Worm (Caenorhabditis elegans) whole organism, mixed stage, embryonic: ENCODE results near the gene M03B6.3.

Experiments used
- M03D4.4 ChIP-seq: sonication (generic microtip); optimal IDR thresholded peaks from 2 replicates; lab custom pipeline; 2017; ENCODE audit warnings: mild to moderate bottlenecking, missing genetic modification characterization, missing compliant biosample characterization
- elt-3 ChIP-seq: fragments of 150-350 bp; optimal IDR thresholded peaks from 2 replicates; lab custom pipeline; 2014; ENCODE audit warnings: missing biosample characterization, missing genetic modification characterization
- lin-13 ChIP-seq: fragments of 150-350 bp; optimal IDR thresholded peaks from 2 replicates; lab custom pipeline; 2014; ENCODE audit warnings: missing biosample characterization, missing genetic modification characterization
- mep-1 ChIP-seq: fragments of 150-350 bp; optimal IDR thresholded peaks from 2 replicates; lab custom pipeline; 2017; ENCODE audit warnings: missing biosample characterization, missing genetic modification reagents, missing genetic modification characterization, inconsistent platforms
- nhr-28 ChIP-seq: fragments of 150-350 bp; optimal IDR thresholded peaks from 2 replicates; lab custom pipeline; 2014; ENCODE audit warnings: missing biosample characterization, missing genetic modification characterization
- nhr-76 ChIP-seq: sonication (generic microtip); optimal IDR thresholded peaks from 2 replicates; lab custom pipeline; 2017; ENCODE audit warnings: missing biosample characterization, missing genetic modification characterization
- snpc-4 ChIP-seq: fragments of 150-350 bp; optimal IDR thresholded peaks from 2 replicates; lab custom pipeline; 2014; ENCODE audit warnings: missing biosample characterization, missing genetic modification characterization
- unc-120 ChIP-seq: sonication (generic microtip); optimal IDR thresholded peaks from 2 replicates; lab custom pipeline; 2017; ENCODE audit warnings: missing genetic modification characterization, missing compliant biosample characterization; ENCODE audit not compliant: poor library complexity, severe bottlenecking
- unc-39 ChIP-seq: fragments of 150-350 bp; optimal IDR thresholded peaks from 2 replicates; lab custom pipeline; 2014; ENCODE audit warnings: missing biosample characterization, missing genetic modification characterization
- unc-62 ChIP-seq: fragments of 150-350 bp; optimal IDR thresholded peaks from 2 replicates; lab custom pipeline; 2014; ENCODE audit warnings: missing biosample characterization, missing genetic modification reagents, missing genetic modification characterization

DNA sequence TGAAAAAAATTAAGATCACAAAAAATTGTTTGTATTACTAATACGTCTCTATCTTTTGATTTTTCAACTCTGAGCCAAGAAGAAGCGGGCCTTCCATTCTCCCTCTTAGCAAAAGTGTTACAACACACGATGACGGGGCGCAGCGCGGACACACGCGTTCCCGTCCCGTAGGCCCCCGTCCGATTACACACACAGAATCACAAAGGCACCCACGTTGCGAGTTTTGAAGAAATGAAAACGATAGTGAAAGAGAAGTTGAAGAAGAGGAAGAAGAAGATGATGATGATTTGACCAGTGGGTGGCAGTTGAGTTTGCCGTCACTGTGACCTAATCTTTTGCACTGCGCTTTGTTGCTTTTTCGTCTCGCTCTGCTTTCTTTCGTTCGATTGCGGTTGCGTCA lies 18.1 kb downstream of the M03B6.3 start:
- TF ChIP-seq M03D4.4 (tag; lab: Kevin White, UChicago) (no peak), nhr-76 (tag; lab: Kevin White, UChicago) (no peak), unc-62 (GFP tag; lab: Kevin White, UChicago) (no peak), lin-13 (tag; lab: Kevin White, UChicago) (no peak), snpc-4 (tag; lab: Kevin White, UChicago) (no peak), mep-1 (tag; lab: Kevin White, UChicago) (no peak), unc-120 (tag; lab: Kevin White, UChicago) (no peak), nhr-28 (tag; lab: Kevin White, UChicago) (no peak), unc-39 (no peak), elt-3 (tag; lab: Kevin White, UChicago) (no peak)
